Fruit fly (Drosophila melanogaster) whole organism, wandering third instar larva: ENCODE results near the gene CG15035.

Experiments used
- Abd-B ChIP-seq: fragments of >200 bp; optimal IDR thresholded peaks from 2 replicates; lab custom pipeline; 2017; ENCODE audit warnings: missing biosample characterization, missing genetic modification characterization
- CrebA ChIP-seq: fragments of 200-800 bp; sonication (Bioruptor generic); optimal IDR thresholded peaks from 2 replicates; lab custom pipeline; 2016; ENCODE audit warnings: missing biosample characterization, mild to moderate bottlenecking, missing genetic modification characterization, borderline replicate concordance
- Dfd ChIP-seq: fragments of >200 bp; optimal IDR thresholded peaks from 2 replicates; lab custom pipeline; 2017; ENCODE audit warnings: missing biosample characterization, missing genetic modification characterization
- Dif ChIP-seq: fragments of 200-275, 200-300 bp; sonication (Bioruptor generic); optimal IDR thresholded peaks from 2 replicates; lab custom pipeline; 2018; ENCODE audit warnings: missing biosample characterization, missing genetic modification characterization; ENCODE audit not compliant: partially characterized antibody
- GATAd ChIP-seq: sonication (Bioruptor generic); optimal IDR thresholded peaks from 2 replicates; lab custom pipeline; 2016; ENCODE audit warnings: missing biosample characterization, missing genetic modification characterization
- HLH106 ChIP-seq: fragments of 200-800 bp; optimal IDR thresholded peaks from 3 replicates; lab custom pipeline; 2019; ENCODE audit warnings: missing biosample characterization, mild to moderate bottlenecking, missing genetic modification characterization, moderate library complexity
- Hnf4 ChIP-seq: fragments of 200-800 bp; sonication (Bioruptor generic); optimal IDR thresholded peaks from 2 replicates; lab custom pipeline; 2016; ENCODE audit warnings: missing biosample characterization, mild to moderate bottlenecking, missing genetic modification characterization
- Hr78 ChIP-seq: fragments of >200 bp; optimal IDR thresholded peaks from 2 replicates; lab custom pipeline; 2017; ENCODE audit warnings: missing biosample characterization, missing genetic modification characterization
- Hr83 ChIP-seq: fragments of 200-300 bp; sonication (Bioruptor generic); optimal IDR thresholded peaks from 2 replicates; lab custom pipeline; 2016; ENCODE audit warnings: missing biosample characterization, mild to moderate bottlenecking, missing genetic modification characterization, moderate library complexity; ENCODE audit not compliant: poor library complexity, severe bottlenecking
- Mio ChIP-seq: sonication (Bioruptor generic); optimal IDR thresholded peaks from 2 replicates; lab custom pipeline; 2016; ENCODE audit warnings: missing biosample characterization, missing genetic modification characterization
- Myc ChIP-seq: fragments of >200 bp; optimal IDR thresholded peaks from 2 replicates; lab custom pipeline; 2017
- N ChIP-seq: fragments of >200 bp; optimal IDR thresholded peaks from 2 replicates; lab custom pipeline; 2018; ENCODE audit warnings: missing biosample characterization, missing external identifiers, missing genetic modification characterization
- OdsH ChIP-seq: fragments of 200-800 bp; sonication (Bioruptor generic); optimal IDR thresholded peaks from 2 replicates; lab custom pipeline; 2016; ENCODE audit warnings: missing biosample characterization, mild to moderate bottlenecking, missing genetic modification characterization
- Sp1 ChIP-seq: fragments of 200-800 bp; sonication (Bioruptor generic); optimal IDR thresholded peaks from 3 replicates; lab custom pipeline; 2019; ENCODE audit warnings: missing biosample characterization, mild to moderate bottlenecking, missing genetic modification characterization, moderate library complexity
- Vsx2 ChIP-seq: fragments of 200-300, 225-300 bp; sonication (Bioruptor generic); optimal IDR thresholded peaks from 2 replicates; lab custom pipeline; 2018; ENCODE audit warnings: missing biosample characterization, missing genetic modification characterization; ENCODE audit not compliant: partially characterized antibody
- br ChIP-seq: fragments of 200-800 bp; sonication (Bioruptor generic); optimal IDR thresholded peaks from 2 replicates; lab custom pipeline; 2016; ENCODE audit warnings: missing biosample characterization, missing genetic modification characterization
- brk ChIP-seq: fragments of 200-800 bp; sonication (Bioruptor generic); optimal IDR thresholded peaks from 2 replicates; lab custom pipeline; 2016; ENCODE audit warnings: missing biosample characterization, mild to moderate bottlenecking, missing genetic modification characterization
- dl ChIP-seq, 2 experiments: fragments of 175-275, 200-275 bp in 1 of 2; fragments of 200-275 bp in 1 of 2; sonication (Bioruptor generic); optimal IDR thresholded peaks; lab custom pipeline; 2018; ENCODE audit warnings: mild to moderate bottlenecking in 2 of 2, missing biosample characterization in 2 of 2, missing genetic modification characterization in 2 of 2, moderate library complexity in 2 of 2; ENCODE audit not compliant: partially characterized antibody in 2 of 2, insufficient read depth in 1 of 2
- dmrt93B ChIP-seq: fragments of 200-800 bp; sonication (Bioruptor generic); optimal IDR thresholded peaks from 2 replicates; lab custom pipeline; 2018; ENCODE audit warnings: missing biosample characterization, mild to moderate bottlenecking, missing genetic modification characterization
- dsf ChIP-seq: sonication (Bioruptor generic); optimal IDR thresholded peaks from 2 replicates; lab custom pipeline; 2016; ENCODE audit warnings: missing biosample characterization, missing genetic modification characterization, borderline replicate concordance
- ey ChIP-seq: fragments of 200-800 bp; sonication (Bioruptor generic); optimal IDR thresholded peaks from 2 replicates; lab custom pipeline; 2016; ENCODE audit warnings: missing biosample characterization, missing genetic modification characterization
- foxo ChIP-seq, 2 experiments: fragments of 200-800 bp; sonication (Bioruptor generic); optimal IDR thresholded peaks; 2 replicates in 1 of 2; 3 replicates in 1 of 2; lab custom pipeline; 2016 to 2017; ENCODE audit warnings: missing biosample characterization in 2 of 2, missing genetic modification characterization in 2 of 2
- fru ChIP-seq: fragments of 200-800 bp; sonication (Bioruptor generic); optimal IDR thresholded peaks from 3 replicates; lab custom pipeline; 2016; ENCODE audit warnings: missing biosample characterization, mild to moderate bottlenecking, missing genetic modification characterization
- h ChIP-seq: fragments of 200-800 bp; sonication (Bioruptor generic); optimal IDR thresholded peaks from 3 replicates; lab custom pipeline; 2016; ENCODE audit warnings: missing biosample characterization, mild to moderate bottlenecking, missing genetic modification characterization
- jim ChIP-seq: fragments of 175-275, 200-325 bp; sonication (Bioruptor generic); optimal IDR thresholded peaks from 2 replicates; lab custom pipeline; 2016; ENCODE audit warnings: missing biosample characterization, mild to moderate bottlenecking, missing genetic modification characterization
- lola ChIP-seq: fragments of >200 bp; optimal IDR thresholded peaks from 2 replicates; lab custom pipeline; 2017; ENCODE audit warnings: missing biosample characterization, missing genetic modification characterization
- pan ChIP-seq: fragments of >200 bp; optimal IDR thresholded peaks from 2 replicates; lab custom pipeline; 2017
- psq ChIP-seq: fragments of 200-800 bp; sonication (Bioruptor generic); optimal IDR thresholded peaks from 3 replicates; lab custom pipeline; 2017; ENCODE audit warnings: missing biosample characterization, mild to moderate bottlenecking, missing genetic modification characterization, moderate library complexity
- rgr ChIP-seq: fragments of 200-800 bp; sonication (Bioruptor generic); optimal IDR thresholded peaks from 3 replicates; lab custom pipeline; 2016; ENCODE audit warnings: missing biosample characterization, mild to moderate bottlenecking, missing genetic modification characterization
- sage ChIP-seq: fragments of 200-800 bp; sonication (Bioruptor generic); optimal IDR thresholded peaks from 2 replicates; lab custom pipeline; 2016; ENCODE audit warnings: missing biosample characterization, mild to moderate bottlenecking, missing genetic modification characterization
- sv ChIP-seq: fragments of 200-800 bp; sonication (Bioruptor generic); optimal IDR thresholded peaks from 3 replicates; lab custom pipeline; 2016; ENCODE audit warnings: missing biosample characterization, missing genetic modification characterization
- tai ChIP-seq: sonication (Bioruptor generic); optimal IDR thresholded peaks from 2 replicates; lab custom pipeline; 2016; ENCODE audit warnings: missing biosample characterization, missing genetic modification characterization
- usp ChIP-seq: fragments of >200 bp; optimal IDR thresholded peaks from 2 replicates; lab custom pipeline; 2017; ENCODE audit warnings: missing biosample characterization, missing genetic modification characterization
- woc ChIP-seq: sonication (Bioruptor generic); optimal IDR thresholded peaks from 2 replicates; lab custom pipeline; 2016; ENCODE audit warnings: missing biosample characterization, mild to moderate bottlenecking, missing genetic modification characterization

CG15035 gene

DNA sequence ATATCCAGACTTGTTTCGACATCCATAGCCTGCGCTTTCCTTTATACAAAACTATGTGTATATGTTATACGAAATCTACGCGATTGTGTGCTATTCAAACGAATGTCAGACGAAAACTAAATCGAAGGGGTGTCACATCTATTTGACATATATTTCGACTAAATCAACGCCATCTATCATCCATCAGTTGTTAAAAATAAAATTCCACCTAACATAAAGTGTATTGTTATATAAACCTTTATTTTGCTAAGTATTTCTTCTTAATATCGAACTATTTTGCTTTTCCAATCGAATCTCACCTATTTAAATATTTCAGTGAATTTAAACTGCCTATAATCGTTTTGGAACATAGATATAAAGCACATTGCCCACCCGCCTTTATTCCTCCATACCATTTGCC is at the start of gene CG15035:
TSS of gene CG15035 (minus strand) at position 101 of the 400 bp plus-strand sequence.
- TF ChIP-seq woc (GFP tag; lab: Kevin White, UChicago) (no peak), Dif (GFP tag; lab: Kevin White, UChicago) (no peak), dsf (GFP tag; lab: Kevin White, UChicago) (no peak), br (no peak), Myc (lab: Kevin White, UChicago) (no peak), usp (GFP tag; lab: Kevin White, UChicago) (no peak), ey (no peak), jim (GFP tag; lab: Kevin White, UChicago) (no peak), CrebA (GFP tag; lab: Kevin White, UChicago) (no peak), Dfd (GFP tag; lab: Kevin White, UChicago) (no peak), Hnf4 (no peak), Mio (GFP tag; lab: Kevin White, UChicago) (no peak), Abd-B (GFP tag; lab: Kevin White, UChicago) (no peak), sage (GFP tag; lab: Kevin White, UChicago) (no peak)
- TF ChIP-seq, all 38 proteins: peak for 0

DNA sequence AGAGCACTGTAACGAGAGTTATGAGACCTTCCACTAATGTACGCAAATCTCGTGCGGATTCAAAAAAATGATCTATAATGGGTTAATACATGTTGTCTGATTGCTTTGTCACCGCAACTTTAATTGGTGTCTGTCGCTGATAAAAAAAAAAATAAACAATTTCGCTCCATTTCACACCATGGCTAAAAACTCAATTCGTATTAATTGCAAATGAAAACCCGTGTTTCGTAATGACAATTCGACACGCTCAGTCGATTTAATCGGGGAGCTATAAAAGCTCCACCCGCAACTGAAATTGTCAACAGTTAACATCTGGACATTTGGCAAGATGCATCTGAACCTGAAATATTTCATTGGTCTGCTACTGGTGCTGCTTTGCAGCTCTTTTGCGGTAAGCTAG is 48.9 kb upstream of the CG15035 start, which contains the start of gene CG11368:
TSS of gene CG11368 (plus strand) at position 301 of the 400 bp plus-strand sequence.
- TF ChIP-seq usp (GFP tag; lab: Kevin White, UChicago): no peak
- no peak for TF ChIP-seq Hr78
- TF ChIP-seq foxo (GFP tag; optimal IDR thresholded peaks at IDR 0.05; lab: Kevin White, UChicago): no peak
- TF ChIP-seq Myc (lab: Kevin White, UChicago): no peak
- no peak for TF ChIP-seq psq
- TF ChIP-seq sage (GFP tag; lab: Kevin White, UChicago): no peak
- TF ChIP-seq br: no peak
- no peak for TF ChIP-seq brk (GFP tag; lab: Kevin White, UChicago)
- TF ChIP-seq HLH106 (tag; lab: Kevin White, UChicago): no peak
- TF ChIP-seq Hr83 (GFP tag; lab: Kevin White, UChicago): no peak
- no peak for TF ChIP-seq woc (GFP tag; lab: Kevin White, UChicago)
- TF ChIP-seq GATAd (GFP tag; lab: Kevin White, UChicago): no peak
- no peak for TF ChIP-seq Vsx2
- no peak for TF ChIP-seq dl (GFP tag; optimal IDR thresholded peaks at IDR 0.05; lab: Kevin White, UChicago; ENCODE audit: insufficient read depth in 1 of 2, partially characterized antibody in 2 of 2)

- TF ChIP-seq Hr78: no peak
- no peak for TF ChIP-seq N (GFP tag; lab: Kevin White, UChicago)
- no peak for TF ChIP-seq Dif (GFP tag; lab: Kevin White, UChicago)
- TF ChIP-seq lola (GFP tag; lab: Kevin White, UChicago): no peak
- no peak for TF ChIP-seq OdsH
- TF ChIP-seq rgr (GFP tag; lab: Kevin White, UChicago): no peak
- TF ChIP-seq Sp1: no peak
- TF ChIP-seq CrebA (GFP tag; lab: Kevin White, UChicago): no peak
- TF ChIP-seq HLH106 (tag; lab: Kevin White, UChicago): no peak
- TF ChIP-seq fru: no peak
- no peak for TF ChIP-seq ey
- no peak for TF ChIP-seq sv (GFP tag; lab: Kevin White, UChicago)
- TF ChIP-seq psq: no peak
These were observed 42.0 kb upstream of the CG15035 start for dm6 chrX:7445023-7445422.

- TF ChIP-seq Vsx2 (no peak), Hr78 (no peak), fru (no peak), Hnf4 (no peak), usp (GFP tag; lab: Kevin White, UChicago) (no peak), h (no peak), psq (no peak)
These were observed 29.4 kb upstream of the CG15035 start for dm6 chrX:7432393-7432792.

DNA sequence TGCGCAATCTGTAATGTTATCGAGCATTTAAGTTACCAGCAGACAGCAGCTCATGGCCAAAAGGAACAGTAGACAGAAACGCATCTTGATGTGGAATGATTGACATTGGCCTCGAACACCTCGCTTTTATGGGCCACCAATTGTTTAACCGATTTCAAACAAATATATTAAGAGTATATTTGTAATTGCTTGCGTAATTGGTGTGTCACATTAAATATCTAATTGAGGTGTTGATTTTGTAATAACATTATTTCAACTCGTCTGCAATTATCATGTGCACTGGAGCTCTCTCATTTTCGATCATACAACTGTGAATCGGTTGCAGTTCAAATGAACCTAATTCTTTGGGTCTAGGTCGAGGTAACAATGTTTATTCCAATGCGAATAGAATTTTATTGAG is 22.7 kb upstream of the CG15035 start, which contains the start of gene CG32726:
TSS of gene CG32726 (minus strand) at position 101 of the 400 bp plus-strand sequence.
- no peak for TF ChIP-seq dl (GFP tag; optimal IDR thresholded peaks at IDR 0.05; lab: Kevin White, UChicago; ENCODE audit: insufficient read depth in 1 of 2, partially characterized antibody in 2 of 2)
- TF ChIP-seq rgr (GFP tag; lab: Kevin White, UChicago): no peak
- TF ChIP-seq CrebA (GFP tag; lab: Kevin White, UChicago): no peak
- TF ChIP-seq tai (GFP tag; lab: Kevin White, UChicago): no peak
- TF ChIP-seq Sp1: no peak
- TF ChIP-seq pan (lab: Kevin White, UChicago): no peak
- no peak for TF ChIP-seq N (GFP tag; lab: Kevin White, UChicago)
- TF ChIP-seq dmrt93B (GFP tag; lab: Kevin White, UChicago): no peak
- no peak for TF ChIP-seq ey
- no peak for TF ChIP-seq Vsx2
- no peak for TF ChIP-seq Dfd (GFP tag; lab: Kevin White, UChicago)
- TF ChIP-seq foxo (GFP tag; optimal IDR thresholded peaks at IDR 0.05; lab: Kevin White, UChicago): no peak
- no peak for TF ChIP-seq Abd-B (GFP tag; lab: Kevin White, UChicago)
- TF ChIP-seq dsf (GFP tag; lab: Kevin White, UChicago): no peak
- no peak for TF ChIP-seq HLH106 (tag; lab: Kevin White, UChicago)
- TF ChIP-seq sage (GFP tag; lab: Kevin White, UChicago): no peak
- TF ChIP-seq brk (GFP tag; lab: Kevin White, UChicago): no peak
- TF ChIP-seq GATAd (GFP tag; lab: Kevin White, UChicago): no peak
- no peak for TF ChIP-seq woc (GFP tag; lab: Kevin White, UChicago)
- no peak for TF ChIP-seq Hr78
